Worm (Caenorhabditis elegans) whole organism, L1 larva: Measurements from ENCODE around the gene smg-6.

Experiments used
- nhr-47 ChIP-seq: sonication (generic microtip); optimal IDR thresholded peaks from 2 replicates; lab custom pipeline; 2016; ENCODE audit warnings: mild to moderate bottlenecking, missing genetic modification characterization, moderate library complexity, missing compliant biosample characterization
- nhr-84 ChIP-seq: sonication (generic microtip); optimal IDR thresholded peaks from 2 replicates; lab custom pipeline; 2017; ENCODE audit warnings: missing biosample characterization, missing genetic modification characterization

DNA sequence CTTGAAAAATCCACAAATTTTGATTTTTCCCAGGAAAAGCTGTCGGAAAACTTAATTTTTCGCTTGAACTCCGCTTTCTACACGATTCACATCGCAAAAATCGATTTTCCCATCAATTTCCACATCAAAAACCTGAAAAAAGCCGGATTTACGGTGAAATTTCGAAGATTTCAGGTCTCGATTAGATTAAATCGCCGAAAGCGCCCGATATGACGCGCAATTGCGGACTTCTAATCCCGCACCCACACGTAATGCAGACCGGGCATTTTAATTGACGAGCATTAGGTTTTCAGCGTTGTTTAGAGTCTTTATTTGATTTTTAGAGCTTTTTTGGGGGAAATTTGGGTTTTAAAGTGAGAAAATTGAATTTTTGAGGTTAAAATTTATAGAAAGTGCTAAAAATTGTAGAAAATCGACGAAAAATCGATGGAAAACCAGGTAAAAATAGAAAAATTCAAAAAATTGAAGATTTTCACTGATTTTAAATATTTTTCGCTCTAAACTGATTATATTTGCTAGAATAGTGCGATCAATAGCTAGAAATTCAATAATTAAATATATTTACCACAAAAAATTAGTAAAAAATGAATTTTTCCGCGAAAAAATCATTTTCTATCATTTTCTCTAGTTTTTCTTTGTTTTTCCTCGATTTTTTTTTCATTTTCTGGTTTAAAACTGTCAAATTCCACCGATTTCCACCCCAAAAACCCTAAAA lies 13.5 kb downstream of the smg-6 start, which contains the start of gene Y54F10AL.1:
- no peak for TF ChIP-seq nhr-84
- no peak for TF ChIP-seq nhr-47 (tag; lab: Kevin White, UChicago)
